Worm (Caenorhabditis elegans): Measurements from ENCODE around the gene F38H4.3.

Gene F38H4.3

DNA sequence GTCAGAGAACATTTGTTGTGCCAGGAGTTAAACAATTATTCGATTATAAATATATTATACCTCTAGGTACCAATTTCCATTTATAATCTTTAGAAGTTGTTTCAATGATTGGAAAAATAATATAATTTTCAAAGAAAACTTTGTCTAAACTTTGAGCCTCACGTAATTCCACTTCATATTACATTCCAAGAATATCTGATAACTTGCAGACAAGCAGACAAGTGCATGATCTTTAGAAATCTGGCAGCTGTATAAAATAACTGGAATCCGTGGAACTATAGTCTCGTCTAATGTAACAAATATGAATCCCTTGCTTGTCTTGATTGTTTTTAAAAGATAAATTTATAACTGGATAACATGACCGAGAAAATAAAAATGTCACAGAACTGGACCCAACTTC is 50.3 kb downstream of the F38H4.3 start:
- TF ChIP-seq nhr-237 (tag; optimal IDR thresholded peaks at IDR 0.05) (no peak), nfya-1 (tag; optimal IDR thresholded peaks at IDR 0.05; ENCODE audit: insufficient read depth) (no peak), ceh-82 (tag; optimal IDR thresholded peaks at IDR 0.05) (no peak), snpc-4 (tag; optimal IDR thresholded peaks at IDR 0.05) (no peak), lin-15B (tag; optimal IDR thresholded peaks at IDR 0.05) (no peak), egl-27 (tag; optimal IDR thresholded peaks at IDR 0.05) (no peak), lsy-12 (tag; optimal IDR thresholded peaks at IDR 0.05) (no peak), zag-1 (tag; optimal IDR thresholded peaks at IDR 0.05) (no peak), ceh-16 (tag; optimal IDR thresholded peaks at IDR 0.05) (no peak), elt-1 (tag; optimal IDR thresholded peaks at IDR 0.05) (no peak), ceh-9 (tag; optimal IDR thresholded peaks at IDR 0.05) (no peak), jun-1 (tag; optimal IDR thresholded peaks at IDR 0.05) (no peak), mml-1 (tag; optimal IDR thresholded peaks at IDR 0.05) (no peak), ama-1 (optimal IDR thresholded peaks at IDR 0.05) (no peak)

DNA sequence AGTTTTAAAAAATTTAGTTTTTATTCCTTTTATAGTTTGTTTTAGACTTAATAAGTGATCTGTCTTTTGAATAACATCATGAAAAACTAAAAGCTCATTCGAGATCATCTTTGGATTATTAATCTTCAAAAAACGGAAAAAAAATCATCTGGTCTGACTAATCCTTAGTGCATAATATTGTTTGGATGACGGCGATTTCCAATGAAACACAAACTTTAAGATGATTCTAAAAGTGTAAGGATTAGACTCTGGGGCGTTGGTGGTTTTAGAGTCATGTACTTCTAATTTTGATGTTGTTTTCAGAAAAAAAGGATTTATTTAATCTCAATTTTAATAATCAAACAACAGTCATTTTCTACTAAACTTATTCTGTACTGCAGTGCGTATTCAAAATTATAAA is 51.1 kb downstream of the F38H4.3 start:
- TF ChIP-seq nhr-11 (tag; optimal IDR thresholded peaks at IDR 0.05): no peak
- no peak for TF ChIP-seq nhr-237 (tag; optimal IDR thresholded peaks at IDR 0.05)
- no peak for TF ChIP-seq egl-27 (tag; optimal IDR thresholded peaks at IDR 0.05)
- no peak for TF ChIP-seq nhr-67 (tag; optimal IDR thresholded peaks at IDR 0.05)
- no peak for TF ChIP-seq ceh-9 (tag; optimal IDR thresholded peaks at IDR 0.05)
- TF ChIP-seq elt-2 (tag; optimal IDR thresholded peaks at IDR 0.05): no peak
- no peak for TF ChIP-seq elt-1 (tag; optimal IDR thresholded peaks at IDR 0.05)
- TF ChIP-seq tbx-2 (tag; optimal IDR thresholded peaks at IDR 0.05): no peak
- no peak for TF ChIP-seq ceh-28 (tag; optimal IDR thresholded peaks at IDR 0.05)
- TF ChIP-seq nhr-25 (tag; optimal IDR thresholded peaks at IDR 0.05): no peak
- no peak for TF ChIP-seq ZK546.5 (tag; optimal IDR thresholded peaks at IDR 0.05)
- no peak for TF ChIP-seq R02D3.7 (tag; optimal IDR thresholded peaks at IDR 0.05)
- no peak for TF ChIP-seq pha-4 (tag; optimal IDR thresholded peaks at IDR 0.05)
- TF ChIP-seq nhr-76 (tag; optimal IDR thresholded peaks at IDR 0.05): no peak
- no peak for TF ChIP-seq unc-62 (GFP tag; optimal IDR thresholded peaks at IDR 0.05)
- no peak for TF ChIP-seq nhr-28 (tag; optimal IDR thresholded peaks at IDR 0.05)
- no peak for TF ChIP-seq aly-2 (tag; optimal IDR thresholded peaks at IDR 0.05)
- TF ChIP-seq ceh-82 (tag; optimal IDR thresholded peaks at IDR 0.05): no peak
- TF ChIP-seq nhr-43 (tag; optimal IDR thresholded peaks at IDR 0.05; ENCODE audit: poor library complexity, severe bottlenecking): no peak
